Fruit fly (Drosophila melanogaster) Kc167 (cell line): ENCODE results near the gene Fum1.

Experiments
- Myc ChIP-seq: fragments of >200 bp; optimal IDR thresholded peaks from 2 replicates; lab custom pipeline; 2017; ENCODE audit warnings: missing external identifiers
- Sin3A ChIP-seq: fragments of >200 bp; optimal IDR thresholded peaks from 2 replicates; lab custom pipeline; 2018; ENCODE audit warnings: missing external identifiers
- h ChIP-seq: fragments of >200 bp; optimal IDR thresholded peaks from 3 replicates; lab custom pipeline; 2018; ENCODE audit warnings: missing external identifiers
- insv ChIP-seq: fragments of >200 bp; optimal IDR thresholded peaks from 3 replicates; lab custom pipeline; 2018; ENCODE audit warnings: missing external identifiers
- psq ChIP-seq: fragments of >200 bp; optimal IDR thresholded peaks from 2 replicates; lab custom pipeline; 2017; ENCODE audit warnings: missing external identifiers
- ttk ChIP-seq: sonication (Bioruptor generic); optimal IDR thresholded peaks from 2 replicates; lab custom pipeline; 2017; ENCODE audit warnings: missing external identifiers

The Fum1 gene

DNA sequence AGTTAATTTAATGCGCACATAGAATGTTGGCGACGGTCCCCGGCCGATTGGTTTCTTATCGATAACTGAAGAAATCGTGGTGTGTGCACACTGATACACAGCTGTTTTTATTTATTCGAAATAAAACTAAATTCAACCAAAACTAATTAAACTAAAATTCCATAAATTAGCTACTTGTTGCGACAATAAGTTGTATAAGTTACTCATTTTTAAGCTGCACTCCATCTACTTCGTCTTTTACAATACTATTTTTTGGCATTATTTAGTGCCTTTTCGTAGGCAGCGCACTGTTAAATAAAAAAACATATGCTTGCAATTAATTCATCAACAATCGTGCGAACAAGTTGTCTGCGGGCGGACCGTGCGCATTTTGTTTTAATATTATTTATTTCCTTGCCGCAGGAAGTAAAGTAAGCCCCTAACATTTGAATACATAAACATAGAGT, 16.8 kb upstream of the Fum1 start, which contains the start of the genes CG3224 and Ctr1A:
CG3224 (minus strand) TSS at position 71 of the 446 bp plus-strand sequence.
Ctr1A (plus strand) TSS at position 256 of the 446 bp plus-strand sequence.
- TF ChIP-seq psq (no peak), Myc (lab: Kevin White, UChicago) (no peak), Sin3A (lab: Kevin White, UChicago) (no peak), insv (lab: Kevin White, UChicago) (no peak), ttk (no peak), h (lab: Kevin White, UChicago) (no peak)

DNA sequence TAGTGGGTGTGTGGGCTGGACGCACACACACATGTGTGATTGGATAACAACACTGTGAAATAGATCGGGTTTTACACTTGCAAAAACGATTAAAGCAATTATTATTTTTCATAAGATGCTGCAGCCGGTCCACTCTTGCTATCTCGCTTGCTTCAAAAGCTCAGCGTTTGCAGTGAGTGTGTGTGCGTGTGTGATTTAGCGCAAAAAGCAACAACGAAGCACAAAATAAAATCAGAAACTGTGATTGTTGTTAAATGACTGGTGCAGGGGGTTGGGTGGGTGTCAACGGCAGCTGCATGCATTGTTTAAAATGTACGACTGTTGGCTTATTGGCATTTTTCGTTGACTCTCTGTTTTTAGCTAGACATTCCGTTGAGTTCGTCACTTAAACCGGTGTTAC, 16.3 kb upstream of the Fum1 start:
- TF ChIP-seq Myc (lab: Kevin White, UChicago) (no peak), h (lab: Kevin White, UChicago) (no peak), psq (no peak), ttk (no peak), insv (lab: Kevin White, UChicago) (no peak)

DNA sequence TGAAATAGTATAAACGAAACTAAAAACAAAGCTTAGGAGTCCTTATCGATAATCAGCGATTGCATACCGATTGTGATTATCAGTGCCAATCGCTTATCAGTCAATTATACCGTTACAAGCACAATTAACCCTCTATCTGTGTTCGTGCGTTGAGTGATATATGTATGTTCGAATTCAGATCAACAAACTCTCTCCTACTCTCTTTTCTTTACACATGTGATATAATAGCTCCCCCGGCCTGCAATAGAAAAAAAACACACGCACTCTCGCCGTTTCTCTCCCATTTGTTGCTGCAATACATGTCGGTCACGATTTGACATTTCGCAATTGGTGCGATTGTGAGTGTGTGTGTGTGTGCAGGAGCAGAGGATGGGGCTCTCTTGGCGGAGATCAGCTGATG, 15.8 kb upstream of the Fum1 start:
- TF ChIP-seq ttk: no peak
- no peak for TF ChIP-seq psq
- TF ChIP-seq insv (lab: Kevin White, UChicago): no peak
- no peak for TF ChIP-seq Sin3A (lab: Kevin White, UChicago)
- no peak for TF ChIP-seq Myc (lab: Kevin White, UChicago)
- no peak for TF ChIP-seq h (lab: Kevin White, UChicago)

DNA sequence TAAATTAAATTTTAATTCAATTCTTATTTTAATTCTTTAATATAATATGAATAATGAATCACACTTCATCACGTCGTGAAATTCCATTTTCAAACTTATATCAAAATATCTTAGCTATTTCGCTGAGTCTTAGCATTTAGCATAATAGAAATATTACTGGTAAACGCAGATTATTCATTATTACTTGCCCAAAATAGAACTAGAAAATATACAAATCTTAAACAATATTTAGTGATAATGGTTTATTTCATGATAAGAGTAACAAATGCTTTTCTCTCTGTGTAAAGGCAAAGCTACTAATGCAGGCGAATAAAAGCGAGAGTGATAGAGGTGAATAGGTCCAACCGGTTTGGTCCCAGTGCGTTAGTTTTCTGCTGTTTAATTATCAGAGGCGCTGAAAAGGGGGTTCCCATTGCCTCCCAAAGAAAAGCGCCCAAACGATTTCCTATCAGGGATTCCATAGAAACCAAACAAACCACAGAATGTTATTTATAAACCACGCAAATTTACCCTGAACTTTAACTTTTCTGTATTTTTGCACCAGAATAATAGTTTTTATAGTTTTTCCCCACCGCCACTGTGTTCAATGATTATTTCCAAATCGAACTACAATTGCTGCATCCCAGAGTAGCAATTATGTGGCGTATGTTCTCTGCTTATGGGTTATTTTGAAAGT, 15.2 kb upstream of the Fum1 start:
- TF ChIP-seq Sin3A (lab: Kevin White, UChicago) (no peak), ttk (no peak), insv (lab: Kevin White, UChicago) (no peak), Myc (lab: Kevin White, UChicago) (no peak), h (lab: Kevin White, UChicago) (no peak)

DNA sequence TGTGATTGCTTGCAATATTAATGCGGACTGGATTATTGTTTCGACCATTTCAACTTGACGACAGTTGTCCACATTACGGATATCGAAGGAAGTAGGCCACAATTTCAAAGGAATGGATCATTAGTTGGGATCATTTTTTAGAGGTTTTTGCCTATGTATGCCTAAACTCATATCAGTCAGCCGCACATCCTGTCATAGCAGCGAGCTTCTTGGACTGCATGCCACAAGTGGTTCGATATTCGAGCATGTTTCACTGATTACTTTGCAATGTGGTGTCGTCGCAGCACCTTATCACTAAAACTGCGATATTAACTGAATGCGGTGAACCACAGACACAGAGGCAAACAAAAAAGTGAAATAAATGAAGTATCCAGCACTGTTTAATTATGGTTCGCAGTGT, 14.2 kb upstream of the Fum1 start:
- TF ChIP-seq insv (lab: Kevin White, UChicago) (no peak), ttk (no peak), h (lab: Kevin White, UChicago) (no peak), Sin3A (lab: Kevin White, UChicago) (no peak), psq (no peak), Myc (lab: Kevin White, UChicago) (no peak)

DNA sequence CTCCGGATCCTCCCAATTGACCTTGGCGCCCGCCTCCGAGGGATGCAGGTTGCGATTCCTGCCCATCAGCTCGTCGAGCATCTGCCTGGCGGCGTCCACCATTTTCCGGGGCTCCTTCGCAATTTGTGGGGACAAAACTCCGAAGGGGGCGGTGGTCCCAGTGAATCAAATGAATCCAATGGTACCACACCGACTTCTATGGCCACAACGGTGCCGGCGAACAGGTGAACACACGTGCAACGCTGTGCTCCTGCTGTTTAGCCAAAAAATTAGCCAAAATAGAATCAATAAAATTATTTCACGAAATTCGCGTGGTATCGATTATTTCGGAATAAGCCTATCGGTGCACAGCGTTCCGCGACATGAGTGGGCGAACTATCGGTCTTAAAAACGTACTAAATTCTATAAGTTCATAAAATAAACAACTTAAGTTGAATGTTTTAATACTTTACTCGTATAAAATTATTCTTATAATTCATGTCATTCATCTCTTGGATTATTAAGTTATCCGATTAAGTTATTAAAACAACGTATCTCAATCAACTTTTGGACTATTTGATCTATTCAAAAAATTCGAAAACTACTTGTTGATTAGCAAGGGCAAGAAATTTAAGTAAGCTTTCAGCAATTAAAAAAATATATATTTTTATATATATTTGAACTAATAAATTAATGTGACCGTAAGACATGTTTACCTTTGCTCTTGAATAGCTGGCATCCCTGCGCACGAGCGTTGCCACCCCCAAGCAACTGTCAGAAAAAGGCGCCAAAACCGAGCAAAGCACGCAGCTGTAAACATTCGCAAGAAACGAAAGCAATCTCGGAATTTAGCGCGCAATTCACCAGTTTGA, 4.4 kb upstream of the Fum1 start, which contains the start of the genes CG3198 and Mcm6:
CG3198 (minus strand) TSS at position 337 of the 851 bp plus-strand sequence.
Mcm6 (plus strand) TSS at position 751 of the 851 bp plus-strand sequence.
- TF ChIP-seq Myc (lab: Kevin White, UChicago) (no peak), ttk (no peak), psq (no peak), insv (lab: Kevin White, UChicago) (no peak), h (lab: Kevin White, UChicago) (no peak), Sin3A (lab: Kevin White, UChicago) (no peak)

DNA sequence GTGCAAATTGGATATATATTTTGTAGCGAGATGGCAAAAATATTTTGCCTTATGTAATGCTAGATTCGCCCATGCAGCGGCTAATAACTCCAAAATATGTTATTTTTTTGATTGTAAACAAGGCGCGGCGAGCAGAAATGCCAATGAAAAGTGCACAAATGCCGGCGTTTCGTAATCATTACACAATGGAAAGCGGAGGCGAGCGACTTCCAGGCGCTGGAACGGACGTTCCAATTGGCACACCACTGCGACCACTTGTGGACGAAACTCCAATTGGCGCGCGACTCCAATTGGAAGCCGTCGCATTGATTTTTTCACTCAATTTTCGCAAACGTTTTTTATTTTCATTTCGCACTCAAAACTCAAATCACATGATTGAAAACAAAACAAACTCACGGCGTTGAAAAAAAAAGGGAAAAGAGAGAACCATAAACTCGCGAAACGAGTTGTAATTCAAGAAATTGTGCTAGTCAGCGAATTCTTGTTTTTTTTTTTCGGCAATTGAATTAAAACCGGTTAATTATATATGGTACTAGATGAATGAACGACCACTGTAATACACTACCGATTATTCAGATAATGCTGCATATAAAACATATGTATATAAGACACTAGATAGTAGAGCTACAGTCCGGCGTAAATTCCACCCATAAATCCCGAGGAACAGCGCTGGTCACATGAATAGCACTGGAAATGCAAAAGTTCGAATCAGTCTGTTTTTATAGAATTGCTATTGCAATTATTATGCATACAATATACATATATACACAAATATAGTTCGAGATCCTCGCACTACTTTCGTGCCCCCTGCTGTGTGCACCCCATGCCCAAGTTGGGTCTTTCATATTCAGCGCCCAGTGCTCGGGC, 644 bp downstream of the Fum1 start, which contains the start of gene ND-ASHI:
ND-ASHI (minus strand) TSS at position 484 of the 867 bp plus-strand sequence.
- TF ChIP-seq Sin3A (lab: Kevin White, UChicago) (no peak), h (lab: Kevin White, UChicago) (no peak), Myc (lab: Kevin White, UChicago) (no peak)

DNA sequence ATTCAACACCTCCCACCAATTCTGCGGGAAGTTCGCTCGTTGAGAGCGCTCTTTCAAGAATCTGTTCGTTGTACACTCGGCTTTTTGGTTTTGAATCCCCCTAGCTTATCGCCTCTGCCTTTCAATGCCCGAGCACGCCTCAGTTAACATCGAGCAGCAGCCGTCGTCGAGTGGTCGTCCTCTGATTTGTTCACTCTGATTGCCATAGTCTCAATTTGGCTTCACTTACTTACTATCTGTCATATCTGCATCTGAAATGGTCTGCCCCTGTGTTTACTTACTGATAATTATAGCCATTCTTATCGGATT, 1.2 kb downstream of the Fum1 start:
- no peak for TF ChIP-seq Myc (lab: Kevin White, UChicago)
- no peak for TF ChIP-seq ttk
- TF ChIP-seq h (lab: Kevin White, UChicago): no peak
- TF ChIP-seq Sin3A (lab: Kevin White, UChicago): no peak
- TF ChIP-seq insv (lab: Kevin White, UChicago): no peak
- TF ChIP-seq psq: no peak

DNA sequence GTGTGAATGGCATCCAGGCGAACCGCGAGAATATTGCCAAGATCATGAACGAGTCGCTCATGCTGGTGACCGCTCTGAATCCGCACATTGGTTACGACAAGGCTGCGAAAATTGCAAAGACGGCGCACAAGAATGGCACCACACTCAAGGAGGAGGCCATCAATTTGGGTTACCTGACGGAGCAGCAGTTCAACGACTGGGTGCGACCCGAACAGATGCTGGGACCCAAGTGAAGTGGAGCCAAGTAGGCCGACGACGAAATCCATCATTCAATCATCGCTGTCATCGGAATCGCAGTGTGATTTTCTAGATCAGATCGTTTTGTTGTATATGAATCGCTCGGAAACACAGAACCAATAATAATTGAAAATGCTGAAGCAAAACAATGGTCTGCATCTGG, 3.2 kb downstream of the Fum1 start, which contains the start of gene Fum2:
Fum2 (plus strand) TSS at position 301 of the 400 bp plus-strand sequence.
- TF ChIP-seq ttk (no peak), psq (no peak), Myc (lab: Kevin White, UChicago) (no peak), Sin3A (lab: Kevin White, UChicago) (no peak), insv (lab: Kevin White, UChicago) (no peak), h (lab: Kevin White, UChicago) (no peak)

DNA sequence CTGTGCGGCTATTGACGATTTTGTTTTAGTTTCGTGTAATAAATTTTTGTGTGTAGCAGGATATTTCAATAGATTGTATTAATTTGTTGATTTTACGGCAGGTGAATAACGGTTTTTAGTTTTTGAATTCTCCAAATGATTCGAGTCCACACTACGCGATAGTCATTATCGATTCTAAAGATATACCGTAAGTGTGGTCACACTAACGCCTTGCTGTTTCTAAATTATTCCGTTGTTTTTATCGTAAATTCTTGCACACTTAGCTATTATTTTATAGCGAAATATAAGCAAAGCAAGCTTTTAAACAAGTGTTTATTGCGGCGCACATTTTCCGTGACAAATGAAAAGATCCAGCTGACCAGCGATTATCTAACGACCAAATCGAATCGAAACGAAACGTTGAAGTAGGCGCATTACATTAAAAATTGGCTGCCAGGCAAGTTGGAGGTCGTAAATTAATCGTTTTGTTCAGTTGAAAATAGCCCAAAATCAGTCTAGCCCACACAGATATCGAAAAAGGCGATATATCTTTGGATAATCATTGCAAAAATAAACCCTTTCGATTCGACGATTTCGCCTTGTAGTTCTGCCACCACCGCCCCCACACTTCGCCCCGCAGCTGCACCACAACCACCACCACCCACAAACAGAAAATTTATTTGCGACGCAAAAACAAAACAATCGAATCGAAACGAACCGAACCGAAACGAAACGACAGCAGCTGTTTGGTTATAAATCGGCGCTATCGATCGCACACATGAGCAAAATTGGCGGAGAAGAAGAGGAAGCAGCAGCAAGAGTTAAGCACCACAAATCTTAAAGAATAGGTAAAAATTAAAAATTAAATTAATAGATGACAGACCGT, 5.6 kb downstream of the Fum1 start, which contains the start of gene Pink1:
Pink1 (plus strand) TSS at position 164 of the 865 bp plus-strand sequence.
- no peak for TF ChIP-seq Myc (lab: Kevin White, UChicago)
- no peak for TF ChIP-seq ttk
- no peak for TF ChIP-seq psq
- TF ChIP-seq h (lab: Kevin White, UChicago): no peak
- TF ChIP-seq Sin3A (lab: Kevin White, UChicago): no peak
- no peak for TF ChIP-seq insv (lab: Kevin White, UChicago)
